Fruit fly (Drosophila melanogaster): ENCODE results near the gene CG14605.

dm6 chr3R:7265567-7266208 lies 46.2 kb upstream of the CG14605 start, which contains the start of the genes Gld and Syt4:
- TF ChIP-seq BtbVII (GFP tag; optimal IDR thresholded peaks at IDR 0.05) (no peak), CG4854 (GFP tag; optimal IDR thresholded peaks at IDR 0.05) (no peak), Lpt (GFP tag; optimal IDR thresholded peaks at IDR 0.05) (no peak), p53 (GFP tag; optimal IDR thresholded peaks at IDR 0.05) (no peak)

Measured in whole organism, embryonic.